Fruit fly (Drosophila melanogaster) whole organism, embryonic: Measurements from ENCODE around the gene CG13920.
A peak's percentile ranks its signal among the peaks of the same experiment; 100 is the strongest.

ENCODE experiments used
- ATbp ChIP-seq: fragments of 200-800 bp; sonication (Bioruptor generic); optimal IDR thresholded peaks from 2 replicates; lab custom pipeline; 2017; ENCODE audit warnings: missing biosample characterization, mild to moderate bottlenecking, missing genetic modification characterization, missing genetic modification reagents
- Antp ChIP-seq: fragments of 200-800 bp; sonication (Bioruptor generic); optimal IDR thresholded peaks from 3 replicates; lab custom pipeline; 2016; ENCODE audit warnings: missing biosample characterization, missing genetic modification characterization
- Blimp-1 ChIP-seq: fragments of 200-800 bp; sonication (Bioruptor generic); optimal IDR thresholded peaks from 3 replicates; lab custom pipeline; 2018; ENCODE audit warnings: missing biosample characterization, missing genetic modification characterization, mild to moderate bottlenecking, moderate library complexity, missing genetic modification reagents
- CG10209 ChIP-seq: fragments of 200-800 bp; sonication (Bioruptor generic); optimal IDR thresholded peaks from 3 replicates; lab custom pipeline; 2017; ENCODE audit warnings: missing biosample characterization, mild to moderate bottlenecking, missing genetic modification characterization, missing genetic modification reagents
- CG1024 ChIP-seq: fragments of 200-800 bp; sonication (Bioruptor generic); IDR thresholded peaks from 2 replicates; pipeline ENCODE4 v1.3.6; 2022; ENCODE audit warnings: missing biosample characterization, missing genetic modification characterization
- CG10267 ChIP-seq: fragments of 200-800 bp; sonication (Bioruptor generic); optimal IDR thresholded peaks from 2 replicates; lab custom pipeline; 2018; ENCODE audit warnings: missing biosample characterization, mild to moderate bottlenecking, missing genetic modification characterization, moderate library complexity
- CG1233 ChIP-seq: fragments of 200-800 bp; sonication (Bioruptor generic); optimal IDR thresholded peaks from 4 replicates; lab custom pipeline; 2018; ENCODE audit warnings: missing biosample characterization, mild to moderate bottlenecking, missing genetic modification characterization
- CG1529 ChIP-seq: fragments of 200-800 bp; sonication (Bioruptor generic); optimal IDR thresholded peaks from 3 replicates; lab custom pipeline; 2018; ENCODE audit warnings: missing biosample characterization, missing genetic modification characterization
- CG15601 ChIP-seq: fragments of 200-800 bp; sonication (Bioruptor generic); optimal IDR thresholded peaks from 3 replicates; lab custom pipeline; 2019; ENCODE audit warnings: missing biosample characterization, mild to moderate bottlenecking, missing genetic modification characterization, moderate library complexity
- CG16815 ChIP-seq: fragments of 200-800 bp; sonication (Bioruptor generic); optimal IDR thresholded peaks from 3 replicates; lab custom pipeline; 2017; ENCODE audit warnings: missing biosample characterization, mild to moderate bottlenecking, missing genetic modification characterization
- CG17186 ChIP-seq: fragments of 200-800 bp; sonication (Bioruptor generic); optimal IDR thresholded peaks from 3 replicates; lab custom pipeline; 2017; ENCODE audit warnings: missing biosample characterization, missing genetic modification reagents, missing genetic modification characterization
- CG17568 ChIP-seq: fragments of 200-800 bp; sonication (Bioruptor generic); optimal IDR thresholded peaks from 2 replicates; lab custom pipeline; 2018; ENCODE audit warnings: missing biosample characterization, mild to moderate bottlenecking, missing genetic modification characterization, moderate library complexity
- CG17912 ChIP-seq: fragments of 200-800 bp; sonication (Bioruptor generic); optimal IDR thresholded peaks from 2 replicates; lab custom pipeline; 2018; ENCODE audit warnings: missing biosample characterization, mild to moderate bottlenecking, missing genetic modification characterization
- CG2875 ChIP-seq: fragments of 200-800 bp; sonication (Bioruptor generic); optimal IDR thresholded peaks from 2 replicates; lab custom pipeline; 2017; ENCODE audit warnings: missing biosample characterization, mild to moderate bottlenecking, missing genetic modification characterization, missing genetic modification reagents
- CG34376 ChIP-seq: fragments of 200-800 bp; sonication (Bioruptor generic); optimal IDR thresholded peaks from 2 replicates; lab custom pipeline; 2018; ENCODE audit warnings: missing biosample characterization, mild to moderate bottlenecking, missing genetic modification characterization
- CG4404 ChIP-seq: fragments of 200-800 bp; sonication (Bioruptor generic); IDR thresholded peaks from 2 replicates; pipeline ENCODE4 v1.3.6; 2022; ENCODE audit warnings: missing biosample characterization, missing genetic modification characterization
- CG5245 ChIP-seq: fragments of 200-800 bp; sonication (Bioruptor generic); optimal IDR thresholded peaks from 3 replicates; lab custom pipeline; 2016; ENCODE audit warnings: missing biosample characterization, missing genetic modification characterization
- CG6175 ChIP-seq: fragments of 200-800 bp; sonication (Bioruptor generic); IDR thresholded peaks from 3 replicates; pipeline ENCODE4 v1.3.6; 2022; ENCODE audit warnings: missing biosample characterization, missing genetic modification characterization
- CG6683 ChIP-seq: fragments of 200-800 bp; sonication (Bioruptor generic); optimal IDR thresholded peaks from 2 replicates; lab custom pipeline; 2017; ENCODE audit warnings: missing biosample characterization, mild to moderate bottlenecking, missing genetic modification characterization, missing genetic modification reagents
- CG7357 ChIP-seq: fragments of 200-800 bp; sonication (Bioruptor generic); IDR thresholded peaks from 3 replicates; pipeline ENCODE4 v1.3.6; 2022; ENCODE audit warnings: missing biosample characterization, missing genetic modification characterization
- CG7745 ChIP-seq: fragments of 200-800 bp; sonication (Bioruptor generic); optimal IDR thresholded peaks from 2 replicates; lab custom pipeline; 2018; ENCODE audit warnings: missing biosample characterization, mild to moderate bottlenecking, missing genetic modification characterization, moderate library complexity
- CG7987 ChIP-seq: fragments of 200-800 bp; sonication (Bioruptor generic); optimal IDR thresholded peaks from 2 replicates; lab custom pipeline; 2018; ENCODE audit warnings: missing biosample characterization, mild to moderate bottlenecking, missing genetic modification characterization, moderate library complexity
- CG8290 ChIP-seq, 3 experiments: fragments of 200-800 bp; sonication (Bioruptor generic); optimal IDR thresholded peaks; 2 replicates each; lab custom pipeline; 2016 to 2019; ENCODE audit warnings: missing biosample characterization in 3 of 3, missing genetic modification characterization in 3 of 3, mild to moderate bottlenecking in 2 of 3, moderate library complexity in 1 of 3
- CG8388 ChIP-seq: fragments of 200-800 bp; sonication (Bioruptor generic); optimal IDR thresholded peaks from 2 replicates; lab custom pipeline; 2019; ENCODE audit warnings: missing biosample characterization, mild to moderate bottlenecking, missing genetic modification characterization, moderate library complexity
- CG9817 ChIP-seq: fragments of 200-800 bp; sonication (Bioruptor generic); optimal IDR thresholded peaks from 2 replicates; lab custom pipeline; 2018; ENCODE audit warnings: missing biosample characterization, mild to moderate bottlenecking, missing genetic modification characterization, moderate library complexity
- Dref ChIP-seq: fragments of 200-800 bp; sonication (Bioruptor generic); IDR thresholded peaks from 2 replicates; pipeline ENCODE4 v1.3.6; 2022; ENCODE audit warnings: missing biosample characterization, missing genetic modification characterization
- Drgx ChIP-seq: fragments of 200-800 bp; sonication (Bioruptor generic); IDR thresholded peaks from 2 replicates; pipeline ENCODE4 v1.3.6; 2022; ENCODE audit warnings: missing biosample characterization, missing genetic modification characterization
- E2f2 ChIP-seq: fragments of 200-800 bp; sonication (Bioruptor generic); IDR thresholded peaks from 2 replicates; pipeline ENCODE4 v1.3.6; 2022; ENCODE audit warnings: missing biosample characterization, missing genetic modification characterization
- HLH3B ChIP-seq: fragments of 200-800 bp; sonication (Bioruptor generic); IDR thresholded peaks from 2 replicates; pipeline ENCODE4 v1.3.6; 2022; ENCODE audit warnings: missing biosample characterization, missing genetic modification characterization
- Hmx ChIP-seq: fragments of 200-800 bp; sonication (Bioruptor generic); optimal IDR thresholded peaks from 2 replicates; lab custom pipeline; 2016; ENCODE audit warnings: missing biosample characterization, missing genetic modification characterization
- Hr3 ChIP-seq: fragments of 200-800 bp; sonication (Bioruptor generic); optimal IDR thresholded peaks from 3 replicates; lab custom pipeline; 2016; ENCODE audit warnings: missing biosample characterization, missing genetic modification characterization
- Hsf ChIP-seq: fragments of 200-800 bp; sonication (Bioruptor generic); optimal IDR thresholded peaks from 3 replicates; lab custom pipeline; 2016; ENCODE audit warnings: missing biosample characterization, missing genetic modification characterization
- Jarid2 ChIP-seq: fragments of 200-800 bp; sonication (Bioruptor generic); optimal IDR thresholded peaks from 3 replicates; lab custom pipeline; 2017; ENCODE audit warnings: mild to moderate bottlenecking, missing biosample characterization, missing genetic modification reagents, missing genetic modification characterization
- Optix ChIP-seq: fragments of 200-800 bp; sonication (Bioruptor generic); IDR thresholded peaks from 3 replicates; pipeline ENCODE4 v1.3.6; 2022; ENCODE audit warnings: missing biosample characterization, missing genetic modification characterization
- Xrp1 ChIP-seq: fragments of 200-800 bp; sonication (Bioruptor generic); IDR thresholded peaks from 2 replicates; pipeline ENCODE4 v1.3.6; 2022; ENCODE audit warnings: missing biosample characterization, missing genetic modification characterization
- amos ChIP-seq: fragments of 200-800 bp; sonication (Bioruptor generic); IDR thresholded peaks from 2 replicates; pipeline ENCODE4 v1.3.6; 2022; ENCODE audit warnings: missing biosample characterization, missing genetic modification characterization; ENCODE audit not compliant: partially characterized antibody
- ap ChIP-seq: fragments of 200-800 bp; sonication (Bioruptor generic); IDR thresholded peaks from 2 replicates; pipeline ENCODE4 v1.3.6; 2022; ENCODE audit warnings: missing biosample characterization, missing genetic modification characterization
- eve ChIP-seq, 2 experiments: fragments of >200 bp; optimal IDR thresholded peaks; 2 replicates each; lab custom pipeline; 2017; ENCODE audit warnings: missing biosample characterization in 2 of 2, missing genetic modification characterization in 2 of 2
- fru ChIP-seq: fragments of >200 bp; optimal IDR thresholded peaks from 2 replicates; lab custom pipeline; 2017
- kni ChIP-seq: fragments of 200-800 bp; sonication (Bioruptor generic); optimal IDR thresholded peaks from 3 replicates; lab custom pipeline; 2017; ENCODE audit warnings: mild to moderate bottlenecking, missing biosample characterization, missing genetic modification reagents, missing genetic modification characterization
- maf-S ChIP-seq: fragments of 200-800 bp; sonication (Bioruptor generic); optimal IDR thresholded peaks from 2 replicates; lab custom pipeline; 2016; ENCODE audit warnings: missing biosample characterization, missing genetic modification characterization
- odd ChIP-seq: fragments of 200-800 bp; sonication (Bioruptor generic); optimal IDR thresholded peaks from 2 replicates; lab custom pipeline; 2017; ENCODE audit warnings: missing biosample characterization, mild to moderate bottlenecking, missing genetic modification characterization
- org-1 ChIP-seq: fragments of 200-800 bp; sonication (Bioruptor generic); optimal IDR thresholded peaks from 2 replicates; lab custom pipeline; 2017; ENCODE audit warnings: missing biosample characterization, missing genetic modification characterization
- so ChIP-seq: fragments of 200-800 bp; sonication (Bioruptor generic); IDR thresholded peaks from 3 replicates; pipeline ENCODE4 v1.3.6; 2022; ENCODE audit warnings: missing biosample characterization, missing genetic modification characterization
- sug ChIP-seq: fragments of 200-800 bp; optimal IDR thresholded peaks from 2 replicates; lab custom pipeline; 2019; ENCODE audit warnings: missing biosample characterization, mild to moderate bottlenecking, missing genetic modification characterization, moderate library complexity
- toy ChIP-seq: fragments of 200-800 bp; sonication (Bioruptor generic); IDR thresholded peaks from 2 replicates; pipeline ENCODE4 v1.3.6; 2022; ENCODE audit warnings: missing biosample characterization, missing genetic modification characterization
- trem ChIP-seq: fragments of 200-800 bp; optimal IDR thresholded peaks from 3 replicates; lab custom pipeline; 2019; ENCODE audit warnings: missing biosample characterization, mild to moderate bottlenecking, missing genetic modification characterization, moderate library complexity
- trh ChIP-seq: fragments of 200-800 bp; sonication (Bioruptor generic); optimal IDR thresholded peaks from 2 replicates; lab custom pipeline; 2016; ENCODE audit warnings: missing biosample characterization, missing genetic modification characterization
- vvl ChIP-seq: fragments of 200-800 bp; sonication (Bioruptor generic); IDR thresholded peaks from 2 replicates; pipeline ENCODE4 v1.3.6; 2022; ENCODE audit warnings: missing biosample characterization, missing genetic modification characterization

The CG13920 gene

DNA sequence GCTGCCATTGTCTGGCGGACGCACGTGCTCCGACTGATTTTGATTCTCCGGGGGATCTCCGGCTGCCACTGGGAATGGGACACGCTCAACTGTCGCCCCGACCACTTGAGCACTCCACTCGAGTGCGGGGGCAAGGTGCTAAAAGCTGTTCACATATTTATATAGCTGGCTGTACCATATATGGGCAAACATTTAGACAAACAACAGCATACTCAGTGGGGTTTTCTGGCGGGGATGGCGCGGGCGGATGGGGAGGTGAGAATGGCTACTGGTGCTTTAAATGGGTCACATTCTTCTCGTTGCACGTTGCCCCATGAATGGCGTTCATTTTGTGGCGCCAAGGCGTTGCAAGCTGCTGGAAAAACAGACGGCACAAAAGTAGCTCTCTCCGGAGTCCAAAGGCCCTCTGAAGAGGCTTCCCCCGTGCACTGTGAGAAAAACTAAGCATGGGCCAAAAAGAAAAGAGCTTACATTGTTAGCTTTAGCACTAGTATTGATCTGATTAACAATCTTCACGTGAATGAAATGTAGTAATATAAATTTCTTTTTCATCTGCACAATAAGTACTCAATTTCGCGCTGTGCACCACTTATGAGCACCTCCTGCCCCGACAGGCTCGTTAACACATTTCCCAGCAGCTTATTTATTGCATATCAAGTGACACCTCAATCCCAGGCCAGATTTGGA lies 42.1 kb downstream of the CG13920 start (continued):
- peak; percentile 58 for TF ChIP-seq Blimp-1 (GFP tag; lab: Kevin White, UChicago)
- TF ChIP-seq Hsf: no peak
- peak; percentile 18; the same call in 1 of the 2 replicates for TF ChIP-seq HLH3B (GFP tag; lab: Robert Waterston, UW)
- TF ChIP-seq vvl (GFP tag; lab: Robert Waterston, UW): peak; percentile 47; the same call in 1 of the 2 replicates
- TF ChIP-seq CG7745: no peak
- TF ChIP-seq CG6683 (GFP tag; lab: Kevin White, UChicago): no peak
- TF ChIP-seq kni (GFP tag; lab: Kevin White, UChicago): peak; percentile 74
- TF ChIP-seq CG1529 (GFP tag; lab: Kevin White, UChicago): peak; percentile 11
- no peak for TF ChIP-seq CG17912 (GFP tag; lab: Kevin White, UChicago)
- TF ChIP-seq CG6175 (GFP tag; lab: Robert Waterston, UW): 0 out of 3 replicates have a peak, but pooled peaks have one; percentile 9
- no peak for TF ChIP-seq fru (lab: Kevin White, UChicago)
- TF ChIP-seq CG8388 (GFP tag; lab: Kevin White, UChicago): peak; percentile 16
- TF ChIP-seq ap: no peak
- TF ChIP-seq CG4404 (GFP tag; lab: Robert Waterston, UW): no peak
- peak; percentile 19 for TF ChIP-seq Jarid2 (GFP tag; lab: Kevin White, UChicago)
- TF ChIP-seq CG9817 (tag; lab: Kevin White, UChicago): no peak
- no peak for TF ChIP-seq CG1233 (GFP tag; lab: Kevin White, UChicago)
- no peak for TF ChIP-seq Optix (GFP tag; lab: Robert Waterston, UW)
- TF ChIP-seq ATbp (GFP tag; lab: Kevin White, UChicago): peak; percentile 81
- TF ChIP-seq CG1024 (GFP tag; lab: Robert Waterston, UW): no peak; the same call in 1 of the 2 replicates
- TF ChIP-seq CG10209: peak; percentile 25
- TF ChIP-seq CG17186 (GFP tag; lab: Kevin White, UChicago): peak; percentile 9
- peak; percentile 3 for TF ChIP-seq Hr3 (GFP tag; lab: Kevin White, UChicago)
- TF ChIP-seq trem (tag; lab: Kevin White, UChicago): no peak
- no peak for TF ChIP-seq toy (GFP tag; lab: Robert Waterston, UW)
- TF ChIP-seq eve (GFP tag; optimal IDR thresholded peaks at IDR 0.05; lab: Kevin White, UChicago): no peak
- peak; percentile 63; the same call in 1 of the 3 replicates for TF ChIP-seq so (GFP tag; lab: Robert Waterston, UW)
- TF ChIP-seq CG8290 (GFP tag; optimal IDR thresholded peaks at IDR 0.05; lab: Kevin White, UChicago): no peak
- TF ChIP-seq CG8290 (tag; optimal IDR thresholded peaks at IDR 0.05; lab: Kevin White, UChicago): peak in 1 of 2 experiments; percentile 6
- peak; percentile 27 for TF ChIP-seq CG10267
- TF ChIP-seq CG2875: peak; percentile 68
- TF ChIP-seq amos (GFP tag; lab: Robert Waterston, UW): no peak
- TF ChIP-seq CG7357 (GFP tag; lab: Robert Waterston, UW): no peak
- TF ChIP-seq CG16815: peak; percentile 11
- peak; percentile 29 for TF ChIP-seq odd
- TF ChIP-seq CG17568 (GFP tag; lab: Kevin White, UChicago): no peak
- TF ChIP-seq Hmx: no peak
- TF ChIP-seq CG15601 (tag; lab: Kevin White, UChicago): peak; percentile 35
- peak; percentile 28 for TF ChIP-seq org-1 (GFP tag; lab: Kevin White, UChicago)
- peak; percentile 22 for TF ChIP-seq CG5245 (GFP tag; lab: Kevin White, UChicago)
- TF ChIP-seq Dref (GFP tag; lab: Robert Waterston, UW): 0 out of 2 replicates have a peak, but pooled peaks have one; percentile 8
- no peak for TF ChIP-seq sug (tag; lab: Kevin White, UChicago)
- peak; percentile 63; the same call in 1 of the 2 replicates for TF ChIP-seq Xrp1 (GFP tag; lab: Robert Waterston, UW)
- no peak for TF ChIP-seq E2f2 (GFP tag; lab: Robert Waterston, UW)
- no peak for TF ChIP-seq trh (GFP tag; lab: Kevin White, UChicago)
- peak; percentile 40 for TF ChIP-seq Antp (GFP tag; lab: Kevin White, UChicago)
- TF ChIP-seq maf-S: no peak
- TF ChIP-seq CG34376: no peak
- peak; percentile 36 for TF ChIP-seq CG7987 (GFP tag; lab: Kevin White, UChicago)
- TF ChIP-seq Drgx (GFP tag; lab: Robert Waterston, UW): peak; percentile 75
